Worm (Caenorhabditis elegans): ENCODE data around the gene tag-124.

DNA sequence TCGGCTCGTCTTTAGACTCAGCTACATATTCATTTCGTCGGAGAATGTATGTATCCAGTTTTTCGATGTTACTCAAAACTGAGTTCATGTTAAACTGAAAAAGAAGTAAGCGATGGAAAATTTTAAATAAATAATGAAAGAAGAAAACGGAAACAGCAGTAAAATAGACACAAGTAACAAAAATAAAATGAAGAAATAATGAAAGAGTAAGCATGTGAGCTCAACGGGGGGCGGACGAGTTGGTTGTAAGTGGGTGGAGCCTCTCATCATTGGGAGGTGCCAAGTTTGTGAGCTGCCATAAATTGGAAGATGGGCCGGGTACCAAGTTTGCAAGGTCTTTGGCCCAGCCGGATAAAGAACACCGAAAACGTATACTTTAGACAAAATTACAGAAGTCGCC lies 7.6 kb upstream of the tag-124 start, which contains the start of gene wee-1.1:
- TF ChIP-seq ceh-44 (GFP tag; IDR thresholded peaks at IDR 0.05): no peak
- TF ChIP-seq hlh-30 (tag; optimal IDR thresholded peaks at IDR 0.05; ENCODE audit: insufficient read depth): no peak

All from whole organism, L4 larva.